Fruit fly (Drosophila melanogaster): ENCODE data around the gene CCT2.
A peak's percentile ranks its signal among the peaks of the same experiment; 100 is the strongest.

Gene CCT2

DNA sequence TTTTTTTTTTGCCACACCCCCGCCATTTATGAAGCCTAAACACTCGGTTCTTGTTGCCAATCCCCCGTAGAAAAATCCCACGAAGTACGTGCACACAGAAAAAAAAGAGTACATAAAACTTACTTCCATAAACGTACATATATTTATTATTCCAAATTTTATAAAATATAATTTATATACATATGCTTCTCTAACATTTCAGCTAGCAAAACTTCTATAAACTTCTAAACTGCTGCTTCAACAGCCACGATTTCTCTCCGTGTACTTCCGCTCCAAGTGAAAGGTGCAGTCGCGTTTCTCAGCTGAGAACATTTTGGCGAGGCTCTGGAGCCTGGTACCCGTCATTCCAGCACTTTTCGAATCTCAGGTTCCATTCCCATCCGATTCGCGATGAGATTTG, 26.6 kb upstream of the CCT2 start (continued):
- no peak for TF ChIP-seq pros (GFP tag; optimal IDR thresholded peaks at IDR 0.05)
- no peak for TF ChIP-seq Tbp (GFP tag; optimal IDR thresholded peaks at IDR 0.05)
- TF ChIP-seq her (GFP tag; optimal IDR thresholded peaks at IDR 0.05): no peak
- TF ChIP-seq CG14441 (GFP tag; IDR thresholded peaks at IDR 0.05): 0 out of 2 replicates have a peak, but pooled peaks have one; percentile 25
- TF ChIP-seq CG32767 (GFP tag; IDR thresholded peaks at IDR 0.05): no peak
- no peak for TF ChIP-seq CG15696 (tag; optimal IDR thresholded peaks at IDR 0.05)
- no peak for TF ChIP-seq dan (GFP tag; IDR thresholded peaks at IDR 0.05)
- no peak for TF ChIP-seq CG4707 (GFP tag; optimal IDR thresholded peaks at IDR 0.05)
- no peak for TF ChIP-seq CG16813 (GFP tag; IDR thresholded peaks at IDR 0.05; ENCODE audit: partially characterized antibody)
- no peak for TF ChIP-seq CG9437 (GFP tag; optimal IDR thresholded peaks at IDR 0.05)
- TF ChIP-seq Hr3 (GFP tag; optimal IDR thresholded peaks at IDR 0.05): no peak
- TF ChIP-seq NFAT (GFP tag; IDR thresholded peaks at IDR 0.05): peak; percentile 34; the same call in 1 of the 2 replicates
- no peak for TF ChIP-seq CG1832 (GFP tag; optimal IDR thresholded peaks at IDR 0.05)
- TF ChIP-seq Dek (tag; optimal IDR thresholded peaks at IDR 0.05): peak; percentile 10
- no peak for TF ChIP-seq btn (GFP tag; optimal IDR thresholded peaks at IDR 0.05)
- 0 out of 2 replicates have a peak, but pooled peaks have one; percentile 12 for TF ChIP-seq stc (GFP tag; IDR thresholded peaks at IDR 0.05)
- TF ChIP-seq CG15269 (tag; optimal IDR thresholded peaks at IDR 0.05): peak; percentile 21
- TF ChIP-seq CG3065 (GFP tag; optimal IDR thresholded peaks at IDR 0.05): no peak
- TF ChIP-seq CG13424 (tag; optimal IDR thresholded peaks at IDR 0.05): peak; percentile 21
- TF ChIP-seq CG2678 (tag; optimal IDR thresholded peaks at IDR 0.05): peak; percentile 4
- TF ChIP-seq CTCF (GFP tag; optimal IDR thresholded peaks at IDR 0.05): no peak
- TF ChIP-seq CG10462 (GFP tag; optimal IDR thresholded peaks at IDR 0.05): no peak
- no peak for TF ChIP-seq CG7987 (GFP tag; optimal IDR thresholded peaks at IDR 0.05)
- no peak for TF ChIP-seq kay (GFP tag; optimal IDR thresholded peaks at IDR 0.05)
- no peak for TF ChIP-seq CG4404 (GFP tag; IDR thresholded peaks at IDR 0.05)
- TF ChIP-seq CG17568 (GFP tag; optimal IDR thresholded peaks at IDR 0.05): no peak
- no peak for TF ChIP-seq dati (GFP tag; IDR thresholded peaks at IDR 0.05)
- no peak for TF ChIP-seq sc (optimal IDR thresholded peaks at IDR 0.05)
- TF ChIP-seq sc (GFP tag; optimal IDR thresholded peaks at IDR 0.05): no peak
- no peak for TF ChIP-seq CG1233 (GFP tag; optimal IDR thresholded peaks at IDR 0.05)
- TF ChIP-seq CG12659 (GFP tag; optimal IDR thresholded peaks at IDR 0.05): peak; percentile 9
- TF ChIP-seq cas (GFP tag; IDR thresholded peaks at IDR 0.05): no peak
- no peak for TF ChIP-seq D19A (tag; optimal IDR thresholded peaks at IDR 0.05)
- no peak for TF ChIP-seq CG32772 (GFP tag; IDR thresholded peaks at IDR 0.05)
- TF ChIP-seq ewg (GFP tag; optimal IDR thresholded peaks at IDR 0.05): no peak
- no peak for TF ChIP-seq yki (optimal IDR thresholded peaks at IDR 0.05)
- peak; percentile 60 for TF ChIP-seq tgo (GFP tag; IDR thresholded peaks at IDR 0.05)
- no peak for TF ChIP-seq stwl (tag; optimal IDR thresholded peaks at IDR 0.05)
- 0 out of 3 replicates have a peak, but pooled peaks have one; percentile 18 for TF ChIP-seq zfh1 (GFP tag; IDR thresholded peaks at IDR 0.05)
- no peak for TF ChIP-seq BtbVII (GFP tag; optimal IDR thresholded peaks at IDR 0.05)
- peak; percentile 54 for TF ChIP-seq CG7839 (tag; optimal IDR thresholded peaks at IDR 0.05)
- TF ChIP-seq Ravus (GFP tag; IDR thresholded peaks at IDR 0.05): no peak
- no peak for TF ChIP-seq CG12071 (GFP tag; optimal IDR thresholded peaks at IDR 0.05)

DNA sequence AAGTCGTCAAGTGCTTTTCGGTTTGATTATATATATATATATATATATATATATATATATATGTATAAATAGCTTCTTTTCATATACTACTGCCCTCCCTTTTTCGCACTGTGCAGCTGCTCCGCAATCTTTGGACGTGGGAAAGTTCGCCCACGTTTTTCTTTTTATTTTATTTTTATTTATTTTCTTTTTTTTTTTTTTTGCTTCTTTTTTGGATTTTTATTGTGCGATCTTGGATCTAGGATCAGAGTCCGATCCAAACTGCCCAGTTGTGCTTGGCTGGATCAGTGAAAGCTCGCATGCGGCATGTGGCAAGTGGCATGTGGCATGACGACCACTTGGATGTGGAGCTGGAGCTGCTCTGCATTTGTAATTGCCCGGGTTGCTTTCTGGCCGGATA, 25.9 kb upstream of the CCT2 start:
- TF ChIP-seq fu2 (GFP tag; optimal IDR thresholded peaks at IDR 0.05): no peak
- TF ChIP-seq yki (optimal IDR thresholded peaks at IDR 0.05): no peak
- TF ChIP-seq Six4 (GFP tag; optimal IDR thresholded peaks at IDR 0.05): no peak
- TF ChIP-seq CG17829 (tag; optimal IDR thresholded peaks at IDR 0.05): no peak
- no peak for TF ChIP-seq ato (GFP tag; IDR thresholded peaks at IDR 0.05; ENCODE audit: partially characterized antibody)
- no peak for TF ChIP-seq exex (tag; optimal IDR thresholded peaks at IDR 0.05)
- TF ChIP-seq ERR (GFP tag; optimal IDR thresholded peaks at IDR 0.05): no peak
- no peak for TF ChIP-seq corto (GFP tag; optimal IDR thresholded peaks at IDR 0.05)
- TF ChIP-seq CG18476 (GFP tag; optimal IDR thresholded peaks at IDR 0.05): no peak
- TF ChIP-seq CG12659 (GFP tag; optimal IDR thresholded peaks at IDR 0.05): no peak
- no peak for TF ChIP-seq lab (GFP tag; optimal IDR thresholded peaks at IDR 0.05)
- no peak for TF ChIP-seq otp (GFP tag; IDR thresholded peaks at IDR 0.05)
- TF ChIP-seq CG11723 (GFP tag; optimal IDR thresholded peaks at IDR 0.05): no peak
- no peak for TF ChIP-seq sob (GFP tag; IDR thresholded peaks at IDR 0.05)
